Worm (Caenorhabditis elegans) whole organism, L4 larva: ENCODE measurements around the gene ZK930.4.

Source experiments
- F44E2.7 ChIP-seq: fragments of 200-800 bp; sonication (Bioruptor generic); IDR thresholded peaks from 2 replicates; pipeline ENCODE4 v2.1.2; 2022; ENCODE audit warnings: missing genetic modification characterization, missing compliant biosample characterization
- R02D3.7 ChIP-seq: fragments of 150-350 bp; sonication (generic microtip); optimal IDR thresholded peaks from 3 replicates; lab custom pipeline; 2014; ENCODE audit warnings: missing biosample characterization, missing genetic modification characterization
- T20F7.1 ChIP-seq: fragments of 200-800 bp; sonication (Bioruptor generic); optimal IDR thresholded peaks from 2 replicates; lab custom pipeline; 2018; ENCODE audit warnings: mild to moderate bottlenecking, missing genetic modification characterization, missing compliant biosample characterization
- Y48G9A.11 ChIP-seq: fragments of 200-800 bp; sonication (Bioruptor generic); IDR thresholded peaks from 2 replicates; pipeline ENCODE4 v1.3.6; 2022; ENCODE audit warnings: missing genetic modification reagents, missing genetic modification characterization, missing compliant biosample characterization
- ZK337.2 ChIP-seq: fragments of 200-800 bp; sonication (Bioruptor generic); IDR thresholded peaks from 2 replicates; pipeline ENCODE4 v1.3.6; 2022; ENCODE audit warnings: missing genetic modification reagents, missing genetic modification characterization, missing compliant biosample characterization
- ZK546.5 ChIP-seq, 2 experiments: sonication (generic microtip); optimal IDR thresholded peaks; 2 replicates each; lab custom pipeline; 2017; ENCODE audit warnings: missing biosample characterization in 2 of 2, missing genetic modification characterization in 2 of 2
- arid-1 ChIP-seq: fragments of 200-800 bp; sonication (Bioruptor generic); conservative IDR thresholded peaks from 2 replicates; pipeline ENCODE4 v1.3.6; 2022; ENCODE audit warnings: missing genetic modification reagents, missing genetic modification characterization, missing compliant biosample characterization
- ceh-28 ChIP-seq: fragments of 150-350 bp; optimal IDR thresholded peaks from 2 replicates; lab custom pipeline; 2014; ENCODE audit warnings: missing biosample characterization, missing genetic modification reagents, missing genetic modification characterization
- ceh-44 ChIP-seq: fragments of 200-800 bp; sonication (Bioruptor generic); IDR thresholded peaks from 2 replicates; pipeline ENCODE4 v1.3.6; 2022; ENCODE audit warnings: missing genetic modification reagents, missing genetic modification characterization, missing compliant biosample characterization
- ceh-62 ChIP-seq: sonication (generic microtip); optimal IDR thresholded peaks from 2 replicates; lab custom pipeline; 2017; ENCODE audit warnings: missing biosample characterization, missing genetic modification characterization
- daf-12 ChIP-seq: fragments of 150-350 bp; optimal IDR thresholded peaks from 2 replicates; lab custom pipeline; 2014; ENCODE audit warnings: missing biosample characterization, missing genetic modification reagents, missing genetic modification characterization
- daf-8 ChIP-seq: fragments of 200-800 bp; sonication (Bioruptor generic); IDR thresholded peaks from 2 replicates; pipeline ENCODE4 v1.3.6; 2022; ENCODE audit warnings: missing genetic modification characterization, missing compliant biosample characterization
- dmd-9 ChIP-seq: fragments of 200-800 bp; sonication (Bioruptor generic); IDR thresholded peaks from 2 replicates; pipeline ENCODE4 v1.3.6; 2022; ENCODE audit warnings: missing genetic modification reagents, missing genetic modification characterization, missing compliant biosample characterization
- dpl-1 ChIP-seq: fragments of 150-350 bp; optimal IDR thresholded peaks from 2 replicates; lab custom pipeline; 2014; ENCODE audit warnings: missing biosample characterization, missing genetic modification reagents, missing genetic modification characterization
- duxl-1 ChIP-seq: sonication (generic microtip); optimal IDR thresholded peaks from 2 replicates; lab custom pipeline; 2016; ENCODE audit warnings: mild to moderate bottlenecking, missing genetic modification characterization, moderate library complexity, missing compliant biosample characterization; ENCODE audit not compliant: poor library complexity
- dve-1 ChIP-seq: sonication (generic microtip); optimal IDR thresholded peaks from 2 replicates; lab custom pipeline; 2017; ENCODE audit warnings: antibody characterized with exemption, mild to moderate bottlenecking, missing genetic modification characterization, missing compliant biosample characterization; ENCODE audit not compliant: insufficient read depth
- hif-1 ChIP-seq, 2 experiments: sonication (generic microtip); optimal IDR thresholded peaks; 2 replicates each; lab custom pipeline; 2016 to 2017; ENCODE audit warnings: missing compliant biosample characterization in 2 of 2, missing genetic modification characterization in 2 of 2, missing genetic modification reagents in 2 of 2, missing genotype in 2 of 2, mild to moderate bottlenecking in 1 of 2
- hlh-30 ChIP-seq: sonication (generic microtip); optimal IDR thresholded peaks from 2 replicates; lab custom pipeline; 2017; ENCODE audit warnings: antibody characterized with exemption, mild to moderate bottlenecking, missing genetic modification characterization, missing compliant biosample characterization; ENCODE audit not compliant: insufficient read depth
- hmg-1.1 ChIP-seq: fragments of 200-800 bp; sonication (Bioruptor generic); IDR thresholded peaks from 2 replicates; pipeline ENCODE4 v1.3.6; 2022; ENCODE audit warnings: missing genetic modification reagents, missing genetic modification characterization, missing compliant biosample characterization
- jun-1 ChIP-seq: fragments of 150-350 bp; optimal IDR thresholded peaks from 2 replicates; lab custom pipeline; 2014; ENCODE audit warnings: missing biosample characterization, missing genetic modification reagents, missing genetic modification characterization
- lin-15B ChIP-seq: fragments of 150-350 bp; sonication (generic microtip); optimal IDR thresholded peaks from 3 replicates; lab custom pipeline; 2014; ENCODE audit warnings: missing biosample characterization, missing genetic modification characterization
- lin-38 ChIP-seq: fragments of 200-800 bp; sonication (Bioruptor generic); IDR thresholded peaks from 2 replicates; pipeline ENCODE4 v1.3.6; 2022; ENCODE audit warnings: missing genetic modification reagents, missing genetic modification characterization, missing compliant biosample characterization
- lsy-2 ChIP-seq, 2 experiments: fragments of 150-350 bp in 1 of 2; sonication (generic microtip) in 1 of 2; optimal IDR thresholded peaks; 2 replicates each; lab custom pipeline; 2014 to 2017; ENCODE audit warnings: missing biosample characterization in 2 of 2, missing genetic modification characterization in 2 of 2
- madf-9 ChIP-seq: fragments of 200-800 bp; sonication (Bioruptor generic); conservative IDR thresholded peaks from 2 replicates; pipeline ENCODE4 v1.3.6; 2022; ENCODE audit warnings: missing genetic modification reagents, missing genetic modification characterization, missing compliant biosample characterization
- mdl-1 ChIP-seq, 2 experiments: fragments of 150-350 bp in 1 of 2; sonication (generic microtip) in 1 of 2; optimal IDR thresholded peaks; 2 replicates each; lab custom pipeline; 2014 to 2017; ENCODE audit warnings: missing biosample characterization in 2 of 2, missing genetic modification characterization in 2 of 2
- mdt-29 ChIP-seq: fragments of 200-800 bp; sonication (Bioruptor generic); IDR thresholded peaks from 2 replicates; pipeline ENCODE4 v1.3.6; 2022; ENCODE audit warnings: missing genetic modification reagents, missing genetic modification characterization, missing compliant biosample characterization
- mep-1 ChIP-seq: fragments of 150-350 bp; sonication (generic microtip); optimal IDR thresholded peaks from 3 replicates; lab custom pipeline; 2014; ENCODE audit warnings: missing biosample characterization, missing genetic modification characterization
- nhr-11 ChIP-seq: fragments of 150-350 bp; optimal IDR thresholded peaks from 2 replicates; lab custom pipeline; 2014; ENCODE audit warnings: missing biosample characterization, missing genetic modification characterization
- nhr-237 ChIP-seq: sonication (generic microtip); optimal IDR thresholded peaks from 2 replicates; lab custom pipeline; 2017; ENCODE audit warnings: missing biosample characterization, missing genetic modification characterization
- nhr-25 ChIP-seq: sonication (generic microtip); optimal IDR thresholded peaks from 2 replicates; lab custom pipeline; 2017; ENCODE audit warnings: missing genetic modification characterization, mild to moderate bottlenecking, missing compliant biosample characterization, antibody characterized with exemption, moderate library complexity, borderline replicate concordance; ENCODE audit not compliant: insufficient read depth
- nhr-41 ChIP-seq: fragments of 200-800 bp; sonication (Bioruptor generic); IDR thresholded peaks from 2 replicates; pipeline ENCODE4 v1.3.6; 2022; ENCODE audit warnings: missing genetic modification reagents, missing genetic modification characterization, missing compliant biosample characterization
- nhr-42 ChIP-seq: fragments of 200-800 bp; sonication (Bioruptor generic); IDR thresholded peaks from 2 replicates; pipeline ENCODE4 v1.3.6; 2022; ENCODE audit warnings: missing genetic modification characterization, missing compliant biosample characterization
- nhr-48 ChIP-seq: sonication (generic microtip); optimal IDR thresholded peaks from 2 replicates; lab custom pipeline; 2016; ENCODE audit warnings: mild to moderate bottlenecking, missing genetic modification characterization, missing compliant biosample characterization
- nhr-77 ChIP-seq: fragments of 150-350 bp; optimal IDR thresholded peaks from 2 replicates; lab custom pipeline; 2014; ENCODE audit warnings: missing biosample characterization, missing genetic modification characterization
- pha-4 ChIP-seq, 2 experiments: fragments of 150-350 bp in 1 of 2; fragments of 200-800 bp in 1 of 2; sonication (Bioruptor generic) in 1 of 2; IDR thresholded peaks in 1 of 2; optimal IDR thresholded peaks in 1 of 2; 2 replicates each; pipeline versions ENCODE4 v1.3.6 to Lab custom; 2014 to 2022; ENCODE audit warnings: missing genetic modification characterization in 2 of 2, missing genetic modification reagents in 2 of 2, missing biosample characterization in 1 of 2, missing compliant biosample characterization in 1 of 2
- php-3 ChIP-seq: fragments of 200-800 bp; sonication (Bioruptor generic); IDR thresholded peaks from 2 replicates; pipeline ENCODE4 v1.3.6; 2022; ENCODE audit warnings: missing genetic modification reagents, missing genetic modification characterization, missing compliant biosample characterization
- set-16 ChIP-seq: fragments of 200-800 bp; sonication (Bioruptor generic); IDR thresholded peaks from 2 replicates; pipeline ENCODE4 v1.3.6; 2022; ENCODE audit warnings: missing genetic modification reagents, missing genetic modification characterization, missing compliant biosample characterization
- spr-3 ChIP-seq: fragments of 200-800 bp; sonication (Bioruptor generic); optimal IDR thresholded peaks from 2 replicates; lab custom pipeline; 2018; ENCODE audit warnings: mild to moderate bottlenecking, missing genetic modification characterization, missing compliant biosample characterization
- tag-97 ChIP-seq: fragments of 200-800 bp; sonication (Bioruptor generic); IDR thresholded peaks from 2 replicates; pipeline ENCODE4 v1.3.6; 2022; ENCODE audit warnings: missing genetic modification characterization, missing compliant biosample characterization
- tra-1 ChIP-seq: fragments of 200-800 bp; sonication (Bioruptor generic); IDR thresholded peaks from 2 replicates; pipeline ENCODE4 v1.3.6; 2022; ENCODE audit warnings: missing genetic modification reagents, missing genetic modification characterization, missing compliant biosample characterization
- unc-130 ChIP-seq: sonication (generic microtip); optimal IDR thresholded peaks from 2 replicates; lab custom pipeline; 2016; ENCODE audit warnings: missing genetic modification reagents, missing genetic modification characterization, missing compliant biosample characterization
- unc-62 ChIP-seq, 3 experiments: fragments of 150-350 bp in 1 of 3; sonication (generic microtip); optimal IDR thresholded peaks in 2 of 3; peaks in 1 of 3; 1 replicate in 1 of 3; 2 replicates in 2 of 3; lab custom pipeline; 2014 to 2017; ENCODE audit warnings: missing biosample characterization in 3 of 3, missing genetic modification characterization in 3 of 3, missing genetic modification reagents in 3 of 3, missing genotype in 1 of 3
- zag-1 ChIP-seq: fragments of 150-350 bp; optimal IDR thresholded peaks from 2 replicates; lab custom pipeline; 2014; ENCODE audit warnings: missing biosample characterization, missing genetic modification characterization
- zfp-2 ChIP-seq: sonication (generic microtip); optimal IDR thresholded peaks from 2 replicates; lab custom pipeline; 2016; ENCODE audit warnings: mild to moderate bottlenecking, missing genetic modification characterization, missing compliant biosample characterization
- zfp-3 ChIP-seq: fragments of 200-800 bp; sonication (Bioruptor generic); conservative IDR thresholded peaks from 2 replicates; pipeline ENCODE4 v1.3.6; 2022; ENCODE audit warnings: missing genetic modification reagents, missing genetic modification characterization, missing compliant biosample characterization
- zip-11 ChIP-seq: fragments of 200-800 bp; sonication (Bioruptor generic); IDR thresholded peaks from 2 replicates; pipeline ENCODE4 v1.3.6; 2022; ENCODE audit warnings: missing genetic modification characterization, missing compliant biosample characterization
- zip-2 ChIP-seq: fragments of 150-350 bp; optimal IDR thresholded peaks from 2 replicates; lab custom pipeline; 2014; ENCODE audit warnings: missing biosample characterization, missing genetic modification characterization
- ztf-11 ChIP-seq: fragments of 150-350 bp; optimal IDR thresholded peaks from 2 replicates; lab custom pipeline; 2014; ENCODE audit warnings: missing biosample characterization, missing genetic modification characterization

Gene ZK930.4

DNA sequence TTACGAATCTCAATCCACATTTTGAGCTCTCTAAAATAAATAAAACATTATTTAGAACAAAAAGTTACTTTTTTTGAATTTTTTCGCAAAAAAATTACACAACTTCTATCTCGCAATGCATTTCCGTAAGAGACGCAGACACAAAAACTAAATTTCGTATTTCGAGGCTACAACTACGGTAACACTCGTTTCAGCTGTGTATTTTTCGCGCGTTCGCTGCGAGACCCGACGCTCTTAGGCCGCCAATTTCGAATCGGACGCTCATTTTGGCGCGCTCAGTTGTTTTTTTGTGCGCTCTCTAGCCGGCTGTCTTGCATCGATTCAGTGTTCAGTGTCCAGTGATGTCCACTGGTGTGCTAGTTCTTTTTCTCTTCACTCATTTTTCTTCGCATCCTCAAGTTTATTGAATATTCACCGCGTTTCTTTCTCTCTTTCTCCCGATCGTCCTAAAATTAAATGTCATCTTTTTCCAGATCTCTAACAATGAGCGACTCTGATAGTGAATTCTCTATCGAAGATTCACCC lies 31.6 kb upstream of the ZK930.4 start, which contains the start of the genes npp-3 and top-2 (continued):
- TF ChIP-seq hmg-1.1 (peak; percentile 94), dmd-9 (GFP tag; lab: Robert Waterston, UW) (peak; percentile 83), jun-1 (tag; lab: Kevin White, UChicago) (peak; percentile 75), nhr-11 (tag; lab: Kevin White, UChicago) (peak; percentile 99), daf-12 (tag; lab: Kevin White, UChicago) (no peak), unc-130 (GFP tag; lab: Kevin White, UChicago) (peak; percentile 95), ceh-44 (GFP tag; lab: Robert Waterston, UW) (peak; percentile 57; the same call in 1 of the 2 replicates), lin-15B (tag; lab: Kevin White, UChicago) (peak; percentile 59), set-16 (GFP tag; lab: Robert Waterston, UW) (peak; percentile 48; the same call in 1 of the 2 replicates), dve-1 (tag; lab: Kevin White, UChicago) (peak; percentile 93), ceh-62 (no peak), mdt-29 (GFP tag; lab: Robert Waterston, UW) (peak; percentile 84), unc-62 (GFP tag; optimal IDR thresholded peaks at IDR 0.05 in 1 of 2; lab: Kevin White, UChicago) (peak in 1 of 2 experiments; percentile 99), unc-62 (tag; optimal IDR thresholded peaks at IDR 0.05; lab: Kevin White, UChicago) (no peak), mep-1 (tag; lab: Kevin White, UChicago) (peak; percentile 97), nhr-25 (peak; percentile 87), hif-1 (tag; optimal IDR thresholded peaks at IDR 0.05; lab: Kevin White, UChicago) (peak; percentile 41 to 87), ZK337.2 (GFP tag; lab: Robert Waterston, UW) (no peak), duxl-1 (tag; lab: Kevin White, UChicago) (peak; percentile 85), R02D3.7 (tag; lab: Kevin White, UChicago) (peak; percentile 47), lsy-2 (tag; optimal IDR thresholded peaks at IDR 0.05; lab: Kevin White, UChicago) (peak; percentile 98 to 99), arid-1 (GFP tag; lab: Robert Waterston, UW) (peak; percentile 93), dpl-1 (GFP tag; lab: Kevin White, UChicago) (peak; percentile 99), nhr-48 (peak; percentile 70), ceh-28 (no peak), spr-3 (peak; percentile 63), zag-1 (tag; lab: Kevin White, UChicago) (no peak), zip-11 (GFP tag; lab: Robert Waterston, UW) (no peak), zfp-3 (GFP tag; lab: Robert Waterston, UW) (peak; percentile 46; the same call in 1 of the 2 replicates), tra-1 (GFP tag; lab: Robert Waterston, UW) (peak; percentile 79; the same call in 1 of the 2 replicates), nhr-237 (tag; lab: Kevin White, UChicago) (no peak), pha-4 (GFP tag; IDR thresholded peaks at IDR 0.05; lab: Robert Waterston, UW) (no peak; the same call in 1 of the 2 replicates), pha-4 (tag; optimal IDR thresholded peaks at IDR 0.05; lab: Kevin White, UChicago) (peak; percentile 35), T20F7.1 (GFP tag; lab: Kevin White, UChicago) (no peak), zip-2 (tag; lab: Kevin White, UChicago) (peak; percentile 64), daf-8 (no peak), nhr-42 (GFP tag; lab: Robert Waterston, UW) (peak; percentile 74; the same call in 1 of the 2 replicates), tag-97 (GFP tag; lab: Robert Waterston, UW) (no peak), ztf-11 (tag; lab: Kevin White, UChicago) (no peak), nhr-77 (peak; percentile 56), F44E2.7 (GFP tag; lab: Robert Waterston, UW) (no peak), madf-9 (peak; percentile 53; the same call in 1 of the 2 replicates), lin-38 (GFP tag; lab: Robert Waterston, UW) (peak; percentile 93), nhr-41 (no peak), hlh-30 (tag; lab: Kevin White, UChicago) (peak; percentile 93), Y48G9A.11 (peak; percentile 87), php-3 (0 out of 2 replicates have a peak, but pooled peaks have one; percentile 10), zfp-2 (tag; lab: Kevin White, UChicago) (peak; percentile 81), ZK546.5 (tag; optimal IDR thresholded peaks at IDR 0.05; lab: Kevin White, UChicago) (peak in 1 of 2 experiments; percentile 4), mdl-1 (tag; optimal IDR thresholded peaks at IDR 0.05; lab: Kevin White, UChicago) (peak in 1 of 2 experiments; percentile 77)
